Fruit fly (Drosophila melanogaster) whole organism, wandering third instar larva: ENCODE measurements around the gene sick.

Experiments used
- Dfd ChIP-seq: fragments of >200 bp; optimal IDR thresholded peaks from 2 replicates; lab custom pipeline; 2017; ENCODE audit warnings: missing biosample characterization, missing genetic modification characterization
- GATAd ChIP-seq: sonication (Bioruptor generic); optimal IDR thresholded peaks from 2 replicates; lab custom pipeline; 2016; ENCODE audit warnings: missing biosample characterization, missing genetic modification characterization
- Hr78 ChIP-seq: fragments of >200 bp; optimal IDR thresholded peaks from 2 replicates; lab custom pipeline; 2017; ENCODE audit warnings: missing biosample characterization, missing genetic modification characterization
- Mio ChIP-seq: sonication (Bioruptor generic); optimal IDR thresholded peaks from 2 replicates; lab custom pipeline; 2016; ENCODE audit warnings: missing biosample characterization, missing genetic modification characterization
- br ChIP-seq: fragments of 200-800 bp; sonication (Bioruptor generic); optimal IDR thresholded peaks from 2 replicates; lab custom pipeline; 2016; ENCODE audit warnings: missing biosample characterization, missing genetic modification characterization
- dl ChIP-seq, 2 experiments: fragments of 175-275, 200-275 bp in 1 of 2; fragments of 200-275 bp in 1 of 2; sonication (Bioruptor generic); optimal IDR thresholded peaks; lab custom pipeline; 2018; ENCODE audit warnings: mild to moderate bottlenecking in 2 of 2, missing biosample characterization in 2 of 2, missing genetic modification characterization in 2 of 2, moderate library complexity in 2 of 2; ENCODE audit not compliant: partially characterized antibody in 2 of 2, insufficient read depth in 1 of 2
- dsf ChIP-seq: sonication (Bioruptor generic); optimal IDR thresholded peaks from 2 replicates; lab custom pipeline; 2016; ENCODE audit warnings: missing biosample characterization, missing genetic modification characterization, borderline replicate concordance
- ey ChIP-seq: fragments of 200-800 bp; sonication (Bioruptor generic); optimal IDR thresholded peaks from 2 replicates; lab custom pipeline; 2016; ENCODE audit warnings: missing biosample characterization, missing genetic modification characterization
- fru ChIP-seq: fragments of 200-800 bp; sonication (Bioruptor generic); optimal IDR thresholded peaks from 3 replicates; lab custom pipeline; 2016; ENCODE audit warnings: missing biosample characterization, mild to moderate bottlenecking, missing genetic modification characterization
- lola ChIP-seq: fragments of >200 bp; optimal IDR thresholded peaks from 2 replicates; lab custom pipeline; 2017; ENCODE audit warnings: missing biosample characterization, missing genetic modification characterization
- pan ChIP-seq: fragments of >200 bp; optimal IDR thresholded peaks from 2 replicates; lab custom pipeline; 2017
- psq ChIP-seq: fragments of 200-800 bp; sonication (Bioruptor generic); optimal IDR thresholded peaks from 3 replicates; lab custom pipeline; 2017; ENCODE audit warnings: missing biosample characterization, mild to moderate bottlenecking, missing genetic modification characterization, moderate library complexity

dm6 chr2L:19758511-19759128, 37.5 kb upstream of the sick start, which contains the start of the genes CG10628 and Dus3:
- TF ChIP-seq Dfd (GFP tag; lab: Kevin White, UChicago) (no peak), dl (GFP tag; optimal IDR thresholded peaks at IDR 0.05; lab: Kevin White, UChicago; ENCODE audit: insufficient read depth in 1 of 2, partially characterized antibody in 2 of 2) (no peak), Mio (GFP tag; lab: Kevin White, UChicago) (no peak), ey (GFP tag; lab: Kevin White, UChicago) (peak; percentile 87), psq (GFP tag; lab: Kevin White, UChicago) (peak; percentile 71), pan (no peak), fru (peak; percentile 84), Hr78 (GFP tag; lab: Kevin White, UChicago) (no peak), br (GFP tag; lab: Kevin White, UChicago) (peak; percentile 87), GATAd (GFP tag; lab: Kevin White, UChicago) (peak; percentile 17), lola (no peak), dsf (GFP tag; lab: Kevin White, UChicago) (no peak)
